Fruit fly (Drosophila melanogaster) Kc167 (cell line): Measurements from ENCODE around the gene tty.

ENCODE experiments used
- h ChIP-seq: fragments of >200 bp; optimal IDR thresholded peaks from 3 replicates; lab custom pipeline; 2018; ENCODE audit warnings: missing external identifiers
- insv ChIP-seq: fragments of >200 bp; optimal IDR thresholded peaks from 3 replicates; lab custom pipeline; 2018; ENCODE audit warnings: missing external identifiers
- psq ChIP-seq: fragments of >200 bp; optimal IDR thresholded peaks from 2 replicates; lab custom pipeline; 2017; ENCODE audit warnings: missing external identifiers
- ttk ChIP-seq: sonication (Bioruptor generic); optimal IDR thresholded peaks from 2 replicates; lab custom pipeline; 2017; ENCODE audit warnings: missing external identifiers

- TF ChIP-seq insv (lab: Kevin White, UChicago), result no peak
- TF ChIP-seq h, result no peak
- TF ChIP-seq ttk (lab: Kevin White, UChicago), result no peak
- no peak for TF ChIP-seq psq (lab: Kevin White, UChicago)
Measured at dm6 chrX:21322289-21322981, 17.0 kb downstream of the tty start.
